Fruit fly (Drosophila melanogaster) whole organism, embryonic: ENCODE results near the gene Hrb27C.

Source experiments
- Aef1 ChIP-seq: fragments of 200-800 bp; sonication (Bioruptor generic); IDR thresholded peaks from 3 replicates; pipeline ENCODE4 v1.3.6; 2022; ENCODE audit warnings: missing biosample characterization, missing genetic modification characterization
- Asciz ChIP-seq: fragments of 200-800 bp; sonication (Bioruptor generic); optimal IDR thresholded peaks from 2 replicates; lab custom pipeline; 2017; ENCODE audit warnings: missing biosample characterization, mild to moderate bottlenecking, missing genetic modification characterization, missing genetic modification reagents
- Awh ChIP-seq: fragments of 200-800 bp; sonication (Bioruptor generic); IDR thresholded peaks from 2 replicates; pipeline ENCODE4, ENCODE4 v1.3.6; 2022; ENCODE audit warnings: missing biosample characterization, missing genetic modification characterization
- Bgb ChIP-seq: fragments of 200-800 bp; sonication (Bioruptor generic); IDR thresholded peaks from 2 replicates; pipeline ENCODE4 v1.3.6; 2022; ENCODE audit warnings: missing biosample characterization, missing genetic modification characterization; ENCODE audit not compliant: partially characterized antibody
- C15 ChIP-seq: fragments of 200-800 bp; sonication (Bioruptor generic); IDR thresholded peaks from 3 replicates; pipeline ENCODE4 v1.3.6; 2022; ENCODE audit warnings: missing biosample characterization, missing genetic modification characterization
- CG10959 ChIP-seq: fragments of 200-800 bp; sonication (Bioruptor generic); IDR thresholded peaks from 2 replicates; pipeline ENCODE4 v1.3.6; 2022; ENCODE audit warnings: missing biosample characterization, missing genetic modification characterization
- CG13775 ChIP-seq: fragments of 200-800 bp; sonication (Bioruptor generic); optimal IDR thresholded peaks from 3 replicates; lab custom pipeline; 2017; ENCODE audit warnings: missing biosample characterization, mild to moderate bottlenecking, missing genetic modification characterization
- CG14014 ChIP-seq: fragments of 200-800 bp; sonication (Bioruptor generic); IDR thresholded peaks from 2 replicates; pipeline ENCODE4 v1.3.6; 2022; ENCODE audit warnings: missing biosample characterization, missing genetic modification characterization
- CG1529 ChIP-seq: fragments of 200-800 bp; sonication (Bioruptor generic); optimal IDR thresholded peaks from 3 replicates; lab custom pipeline; 2018; ENCODE audit warnings: missing biosample characterization, missing genetic modification characterization
- CG15514 ChIP-seq: fragments of 200-800 bp; sonication (Bioruptor generic); optimal IDR thresholded peaks from 3 replicates; lab custom pipeline; 2017; ENCODE audit warnings: missing biosample characterization, missing genetic modification characterization, mild to moderate bottlenecking, moderate library complexity, missing genetic modification reagents
- CG1602 ChIP-seq: fragments of 200-800 bp; sonication (Bioruptor generic); optimal IDR thresholded peaks from 3 replicates; lab custom pipeline; 2016; ENCODE audit warnings: missing biosample characterization, missing genetic modification characterization
- CG16863 ChIP-seq: fragments of 200-800 bp; sonication (Bioruptor generic); optimal IDR thresholded peaks from 3 replicates; lab custom pipeline; 2016; ENCODE audit warnings: missing biosample characterization, missing genetic modification characterization
- CG17802 ChIP-seq: fragments of 200-800 bp; sonication (Bioruptor generic); optimal IDR thresholded peaks from 2 replicates; lab custom pipeline; 2018; ENCODE audit warnings: missing biosample characterization, mild to moderate bottlenecking, missing genetic modification characterization, moderate library complexity
- CG1792 ChIP-seq: fragments of 200-800 bp; sonication (Bioruptor generic); optimal IDR thresholded peaks from 2 replicates; lab custom pipeline; 2016; ENCODE audit warnings: missing biosample characterization, missing genetic modification characterization
- CG2129 ChIP-seq: fragments of 200-800 bp; sonication (Bioruptor generic); IDR thresholded peaks from 2 replicates; pipeline ENCODE4 v1.3.6; 2022; ENCODE audit warnings: missing biosample characterization, missing genetic modification characterization; ENCODE audit not compliant: partially characterized antibody
- CG2875 ChIP-seq: fragments of 200-800 bp; sonication (Bioruptor generic); optimal IDR thresholded peaks from 2 replicates; lab custom pipeline; 2017; ENCODE audit warnings: missing biosample characterization, mild to moderate bottlenecking, missing genetic modification characterization, missing genetic modification reagents
- CG3065 ChIP-seq: fragments of 200-800 bp; sonication (Bioruptor generic); optimal IDR thresholded peaks from 2 replicates; lab custom pipeline; 2016; ENCODE audit warnings: missing biosample characterization, missing genetic modification characterization
- CG3163 ChIP-seq: fragments of 200-800 bp; sonication (Bioruptor generic); optimal IDR thresholded peaks from 3 replicates; lab custom pipeline; 2016; ENCODE audit warnings: missing biosample characterization, missing genetic modification characterization
- CG32532 ChIP-seq: fragments of 200-800 bp; sonication (Bioruptor generic); IDR thresholded peaks from 2 replicates; pipeline ENCODE4 v1.3.6; 2022; ENCODE audit warnings: missing biosample characterization, missing genetic modification characterization
- CG5953 ChIP-seq: fragments of 200-800 bp; sonication (Bioruptor generic); IDR thresholded peaks from 2 replicates; pipeline ENCODE4 v1.3.6; 2022; ENCODE audit warnings: missing biosample characterization, missing genetic modification characterization
- CG7745 ChIP-seq: fragments of 200-800 bp; sonication (Bioruptor generic); optimal IDR thresholded peaks from 2 replicates; lab custom pipeline; 2018; ENCODE audit warnings: missing biosample characterization, mild to moderate bottlenecking, missing genetic modification characterization, moderate library complexity
- CG8281 ChIP-seq: fragments of 200-800 bp; sonication (Bioruptor generic); optimal IDR thresholded peaks from 2 replicates; lab custom pipeline; 2018; ENCODE audit warnings: missing biosample characterization, mild to moderate bottlenecking, missing genetic modification characterization, moderate library complexity
- CG9797 ChIP-seq: fragments of 200-800 bp; sonication (Bioruptor generic); optimal IDR thresholded peaks from 3 replicates; lab custom pipeline; 2018; ENCODE audit warnings: missing biosample characterization, mild to moderate bottlenecking, missing genetic modification characterization
- CG9932 ChIP-seq: fragments of 200-800 bp; sonication (Bioruptor generic); IDR thresholded peaks from 2 replicates; pipeline ENCODE4 v1.3.6; 2022; ENCODE audit warnings: missing biosample characterization, missing genetic modification characterization
- Fer1 ChIP-seq: fragments of 200-800 bp; sonication (Bioruptor generic); optimal IDR thresholded peaks from 2 replicates; lab custom pipeline; 2017; ENCODE audit warnings: missing biosample characterization, mild to moderate bottlenecking, missing genetic modification characterization
- NK7.1 ChIP-seq: fragments of 200-800 bp; sonication (Bioruptor generic); optimal IDR thresholded peaks from 3 replicates; lab custom pipeline; 2016; ENCODE audit warnings: missing biosample characterization, missing genetic modification characterization
- Opbp ChIP-seq: fragments of 200-800 bp; sonication (Bioruptor generic); IDR thresholded peaks from 3 replicates; pipeline ENCODE4 v1.3.6; 2022; ENCODE audit warnings: missing biosample characterization, missing genetic modification characterization; ENCODE audit not compliant: partially characterized antibody
- Pdp1 ChIP-seq, 2 experiments: fragments of 200-800 bp; sonication (Bioruptor generic); optimal IDR thresholded peaks; 3 replicates each; lab custom pipeline; 2016; ENCODE audit warnings: missing biosample characterization in 2 of 2, missing genetic modification characterization in 2 of 2, mild to moderate bottlenecking in 1 of 2, moderate library complexity in 1 of 2
- Poxn ChIP-seq: fragments of 200-800 bp; sonication (Bioruptor generic); IDR thresholded peaks from 2 replicates; pipeline ENCODE4 v1.3.6; 2022; ENCODE audit warnings: missing biosample characterization, missing genetic modification characterization
- Ptx1 ChIP-seq: fragments of 200-800 bp; sonication (Bioruptor generic); IDR thresholded peaks from 2 replicates; pipeline ENCODE4 v1.3.6; 2022; ENCODE audit warnings: missing biosample characterization, missing genetic modification characterization
- Ravus ChIP-seq: fragments of 200-800 bp; sonication (Bioruptor generic); IDR thresholded peaks from 2 replicates; pipeline ENCODE4 v1.3.6; 2022; ENCODE audit warnings: missing biosample characterization, missing genetic modification characterization
- Six4 ChIP-seq: fragments of 200-800 bp; sonication (Bioruptor generic); optimal IDR thresholded peaks from 2 replicates; lab custom pipeline; 2016; ENCODE audit warnings: missing biosample characterization, missing genetic modification characterization
- Xrp1 ChIP-seq: fragments of 200-800 bp; sonication (Bioruptor generic); IDR thresholded peaks from 2 replicates; pipeline ENCODE4 v1.3.6; 2022; ENCODE audit warnings: missing biosample characterization, missing genetic modification characterization
- br ChIP-seq: fragments of >200 bp; optimal IDR thresholded peaks from 2 replicates; lab custom pipeline; 2017
- cas ChIP-seq: fragments of 200-800 bp; sonication (Bioruptor generic); IDR thresholded peaks from 2 replicates; pipeline ENCODE4 v1.3.6; 2022; ENCODE audit warnings: missing biosample characterization, missing genetic modification characterization
- crc ChIP-seq: fragments of 200-800 bp; sonication (Bioruptor generic); optimal IDR thresholded peaks from 2 replicates; lab custom pipeline; 2016; ENCODE audit warnings: missing biosample characterization, missing genetic modification characterization
- esg ChIP-seq: fragments of 200-800 bp; sonication (Bioruptor generic); conservative IDR thresholded peaks from 2 replicates; pipeline ENCODE4 v1.3.6; 2022; ENCODE audit warnings: missing biosample characterization, missing genetic modification characterization
- gsb ChIP-seq: fragments of 200-800 bp; sonication (Bioruptor generic); IDR thresholded peaks from 2 replicates; pipeline ENCODE4 v1.3.6; 2022; ENCODE audit warnings: missing biosample characterization, missing genetic modification characterization
- kah ChIP-seq: fragments of 200-800 bp; sonication (Bioruptor generic); optimal IDR thresholded peaks from 2 replicates; lab custom pipeline; 2018; ENCODE audit warnings: missing biosample characterization, mild to moderate bottlenecking, missing genetic modification characterization
- kay ChIP-seq: fragments of 200-800 bp; sonication (Bioruptor generic); optimal IDR thresholded peaks from 2 replicates; lab custom pipeline; 2016; ENCODE audit warnings: missing biosample characterization, missing genetic modification characterization
- klu ChIP-seq: fragments of 200-800 bp; sonication (Bioruptor generic); IDR thresholded peaks from 2 replicates; pipeline ENCODE4 v1.3.6; 2022; ENCODE audit warnings: missing biosample characterization, missing genetic modification characterization
- lov ChIP-seq, 2 experiments: fragments of 200-800 bp in 1 of 2; fragments of >200 bp in 1 of 2; sonication (Bioruptor generic) in 1 of 2; IDR thresholded peaks in 1 of 2; optimal IDR thresholded peaks in 1 of 2; 2 replicates in 1 of 2; 3 replicates in 1 of 2; pipeline versions ENCODE4 v1.3.6 to Lab custom; 2017 to 2022; ENCODE audit warnings: missing biosample characterization in 1 of 2, missing genetic modification characterization in 1 of 2
- pan ChIP-seq, 4 experiments: fragments of >200 bp in 3 of 4; fragments of 200-800 bp in 1 of 4; sonication (Bioruptor generic) in 1 of 4; optimal IDR thresholded peaks in 3 of 4; IDR thresholded peaks in 1 of 4; 2 replicates each; pipeline versions ENCODE4 v1.3.6 to Lab custom; 2017 to 2022; ENCODE audit warnings: missing biosample characterization in 2 of 4, missing genetic modification characterization in 2 of 4, mixed read lengths in 1 of 4
- ro ChIP-seq: fragments of 200-800 bp; sonication (Bioruptor generic); IDR thresholded peaks from 2 replicates; pipeline ENCODE4 v1.3.6; 2022; ENCODE audit warnings: missing biosample characterization, missing genetic modification characterization
- run ChIP-seq: fragments of 200-800 bp; sonication (Bioruptor generic); optimal IDR thresholded peaks from 3 replicates; lab custom pipeline; 2018; ENCODE audit warnings: missing biosample characterization, mild to moderate bottlenecking, missing genetic modification characterization
- sens ChIP-seq: fragments of 200-800 bp; sonication (Bioruptor generic); peaks from one replicate; lab custom pipeline; 2016; ENCODE audit warnings: missing biosample characterization, missing genetic modification characterization
- usp ChIP-seq: fragments of >200 bp; optimal IDR thresholded peaks from 2 replicates; lab custom pipeline; 2017; ENCODE audit warnings: missing biosample characterization, missing genetic modification characterization
- vfl ChIP-seq: fragments of 200-800 bp; sonication (Bioruptor generic); optimal IDR thresholded peaks from 2 replicates; lab custom pipeline; 2016; ENCODE audit warnings: missing biosample characterization, missing genetic modification characterization
- vvl ChIP-seq: fragments of 200-800 bp; sonication (Bioruptor generic); IDR thresholded peaks from 2 replicates; pipeline ENCODE4 v1.3.6; 2022; ENCODE audit warnings: missing biosample characterization, missing genetic modification characterization
- zfh1 ChIP-seq: fragments of 200-800 bp; sonication (Bioruptor generic); IDR thresholded peaks from 3 replicates; pipeline ENCODE4 v1.3.6; 2022; ENCODE audit warnings: missing biosample characterization, missing genetic modification characterization

Hrb27C gene

DNA sequence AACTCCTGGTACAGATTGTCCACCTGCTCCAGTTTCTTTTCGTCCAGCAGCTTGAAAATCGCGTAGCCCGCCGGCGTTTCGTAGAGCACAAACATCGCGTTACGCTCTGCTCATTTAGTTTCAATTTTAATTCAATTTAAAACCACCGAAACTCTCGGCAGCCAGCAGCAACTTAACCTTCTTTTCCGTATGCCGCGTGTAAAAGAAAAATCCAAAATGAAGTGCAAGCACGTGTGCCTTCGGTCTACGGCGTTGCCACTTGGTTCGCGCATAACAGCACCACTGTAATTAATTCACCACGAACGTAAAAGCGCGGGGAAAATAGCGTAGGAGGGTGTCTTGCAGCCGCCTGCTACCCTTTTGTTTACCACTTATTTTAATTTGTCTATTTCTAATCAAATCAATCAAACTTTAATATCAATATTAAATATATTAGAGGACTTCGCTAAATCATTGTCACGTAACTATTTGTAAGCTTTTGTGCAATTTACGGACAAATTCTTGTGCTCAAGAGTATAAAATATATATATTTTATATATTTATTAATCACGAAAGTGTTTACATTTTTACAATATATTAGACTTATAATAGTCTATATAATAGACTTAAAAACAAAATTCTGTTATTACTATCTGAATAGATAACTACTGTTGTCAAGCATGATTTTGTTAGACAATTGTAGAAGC is 1.8 kb upstream of the Hrb27C start, which contains the start of gene nop5 (continued):
- TF ChIP-seq Xrp1 (GFP tag; lab: Robert Waterston, UW) (peak; percentile 25; the same call in 1 of the 2 replicates), usp (GFP tag; lab: Kevin White, UChicago) (no peak), Opbp (no peak), CG10959 (GFP tag; lab: Robert Waterston, UW) (no peak), Bgb (no peak), CG2129 (GFP tag; lab: Robert Waterston, UW) (no peak), Pdp1 (GFP tag; optimal IDR thresholded peaks at IDR 0.05; lab: Kevin White, UChicago) (no peak), CG9797 (GFP tag; lab: Kevin White, UChicago) (no peak), CG5953 (GFP tag; lab: Robert Waterston, UW) (no peak), Fer1 (GFP tag; lab: Kevin White, UChicago) (peak; percentile 78), Awh (GFP tag; lab: Robert Waterston, UW) (no peak), Ravus (GFP tag; lab: Robert Waterston, UW) (no peak), CG2875 (GFP tag; lab: Kevin White, UChicago) (peak; percentile 39), CG17802 (no peak), CG1602 (GFP tag; lab: Kevin White, UChicago) (peak; percentile 47), br (lab: Kevin White, UChicago) (no peak), Asciz (GFP tag; lab: Kevin White, UChicago) (no peak), ro (GFP tag; lab: Robert Waterston, UW) (no peak), CG1792 (GFP tag; lab: Kevin White, UChicago) (no peak), Poxn (GFP tag; lab: Robert Waterston, UW) (no peak), CG1529 (peak; percentile 38), pan (optimal IDR thresholded peaks at IDR 0.05; lab: Kevin White, UChicago) (peak in 1 of 2 experiments; percentile 81), pan (GFP tag; optimal IDR thresholded peaks at IDR 0.05 in 1 of 2, IDR thresholded peaks at IDR 0.05 in 1 of 2) (peak; percentile 21 to 73), Ptx1 (GFP tag; lab: Robert Waterston, UW) (no peak), CG3065 (GFP tag; lab: Kevin White, UChicago) (no peak), vvl (GFP tag; lab: Robert Waterston, UW) (no peak; the same call in 1 of the 2 replicates), C15 (no peak), CG7745 (tag; lab: Kevin White, UChicago) (peak; percentile 26), CG16863 (GFP tag; lab: Kevin White, UChicago) (no peak), Six4 (GFP tag; lab: Kevin White, UChicago) (peak; percentile 38), CG3163 (GFP tag; lab: Kevin White, UChicago) (no peak), kah (GFP tag; lab: Kevin White, UChicago) (peak; percentile 33), CG15514 (GFP tag; lab: Kevin White, UChicago) (peak; percentile 27), gsb (no peak), CG9932 (GFP tag; lab: Robert Waterston, UW) (peak; percentile 46; the same call in 1 of the 2 replicates), cas (GFP tag; lab: Robert Waterston, UW) (no peak), klu (GFP tag; lab: Robert Waterston, UW) (no peak), kay (peak; percentile 36), CG13775 (GFP tag; lab: Kevin White, UChicago) (peak; percentile 73), vfl (no peak), zfh1 (GFP tag; lab: Robert Waterston, UW) (0 out of 3 replicates have a peak, but pooled peaks have one; percentile 8), esg (GFP tag; lab: Robert Waterston, UW) (no peak), crc (GFP tag; lab: Kevin White, UChicago) (no peak), CG8281 (no peak), run (no peak), lov (optimal IDR thresholded peaks at IDR 0.05; lab: Kevin White, UChicago) (no peak), lov (GFP tag; IDR thresholded peaks at IDR 0.05; lab: Robert Waterston, UW) (no peak), NK7.1 (GFP tag; lab: Kevin White, UChicago) (no peak), CG14014 (GFP tag; lab: Robert Waterston, UW) (no peak), sens (GFP tag; lab: Kevin White, UChicago) (peak; percentile 5), Aef1 (GFP tag; lab: Robert Waterston, UW) (no peak), CG32532 (GFP tag; lab: Robert Waterston, UW) (0 out of 2 replicates have a peak, but pooled peaks have one; percentile 22)
